Fruit fly (Drosophila melanogaster) whole organism, embryonic: ENCODE measurements around the gene Art3.

Experiments
- Abd-B ChIP-seq: fragments of 200-800 bp; sonication (Bioruptor generic); optimal IDR thresholded peaks from 2 replicates; lab custom pipeline; 2018; ENCODE audit warnings: missing biosample characterization, mild to moderate bottlenecking, missing genetic modification characterization, moderate library complexity
- B-H1 ChIP-seq: fragments of 200-800 bp; sonication (Bioruptor generic); IDR thresholded peaks from 3 replicates; pipeline ENCODE4 v1.3.6; 2022; ENCODE audit warnings: missing biosample characterization, missing genetic modification characterization
- Blimp-1 ChIP-seq: fragments of 200-800 bp; sonication (Bioruptor generic); optimal IDR thresholded peaks from 3 replicates; lab custom pipeline; 2018; ENCODE audit warnings: missing biosample characterization, missing genetic modification characterization, mild to moderate bottlenecking, moderate library complexity, missing genetic modification reagents
- Bteb2 ChIP-seq: fragments of 200-800 bp; sonication (Bioruptor generic); optimal IDR thresholded peaks from 2 replicates; lab custom pipeline; 2016; ENCODE audit warnings: missing biosample characterization, missing genetic modification characterization
- CG10959 ChIP-seq: fragments of 200-800 bp; sonication (Bioruptor generic); IDR thresholded peaks from 2 replicates; pipeline ENCODE4 v1.3.6; 2022; ENCODE audit warnings: missing biosample characterization, missing genetic modification characterization
- CG12219 ChIP-seq: fragments of 200-800 bp; sonication (Bioruptor generic); optimal IDR thresholded peaks from 3 replicates; lab custom pipeline; 2018; ENCODE audit warnings: missing biosample characterization, mild to moderate bottlenecking, missing genetic modification characterization
- CG14965 ChIP-seq: fragments of 200-800 bp; sonication (Bioruptor generic); optimal IDR thresholded peaks from 2 replicates; lab custom pipeline; 2016; ENCODE audit warnings: missing biosample characterization, missing genetic modification characterization, borderline replicate concordance
- CG15479 ChIP-seq: fragments of 200-800 bp; sonication (Bioruptor generic); optimal IDR thresholded peaks from 3 replicates; lab custom pipeline; 2019; ENCODE audit warnings: missing biosample characterization, mild to moderate bottlenecking, missing genetic modification characterization, moderate library complexity
- CG1602 ChIP-seq: fragments of 200-800 bp; sonication (Bioruptor generic); optimal IDR thresholded peaks from 3 replicates; lab custom pipeline; 2016; ENCODE audit warnings: missing biosample characterization, missing genetic modification characterization
- CG16863 ChIP-seq: fragments of 200-800 bp; sonication (Bioruptor generic); optimal IDR thresholded peaks from 3 replicates; lab custom pipeline; 2016; ENCODE audit warnings: missing biosample characterization, missing genetic modification characterization
- CG18619 ChIP-seq: fragments of 200-800 bp; sonication (Bioruptor generic); optimal IDR thresholded peaks from 3 replicates; lab custom pipeline; 2017; ENCODE audit warnings: missing biosample characterization, mild to moderate bottlenecking, missing genetic modification characterization
- CG2875 ChIP-seq: fragments of 200-800 bp; sonication (Bioruptor generic); optimal IDR thresholded peaks from 2 replicates; lab custom pipeline; 2017; ENCODE audit warnings: missing biosample characterization, mild to moderate bottlenecking, missing genetic modification characterization, missing genetic modification reagents
- CG30020 ChIP-seq: fragments of 200-800 bp; optimal IDR thresholded peaks from 2 replicates; lab custom pipeline; 2019; ENCODE audit warnings: missing biosample characterization, mild to moderate bottlenecking, missing genetic modification characterization, moderate library complexity
- CG31365 ChIP-seq: fragments of 200-800 bp; sonication (Bioruptor generic); optimal IDR thresholded peaks from 2 replicates; lab custom pipeline; 2018; ENCODE audit warnings: missing biosample characterization, mild to moderate bottlenecking, missing genetic modification characterization
- CG3281 ChIP-seq: fragments of 200-800 bp; sonication (Bioruptor generic); optimal IDR thresholded peaks from 3 replicates; lab custom pipeline; 2017; ENCODE audit warnings: missing biosample characterization, mild to moderate bottlenecking, missing genetic modification characterization
- CG3726 ChIP-seq: fragments of 200-800 bp; sonication (Bioruptor generic); IDR thresholded peaks from 3 replicates; pipeline ENCODE4, ENCODE4 v1.3.6; 2022; ENCODE audit warnings: missing biosample characterization, missing genetic modification characterization
- CG4617 ChIP-seq: fragments of 200-800 bp; sonication (Bioruptor generic); optimal IDR thresholded peaks from 3 replicates; lab custom pipeline; 2016; ENCODE audit warnings: missing biosample characterization, missing genetic modification characterization, borderline replicate concordance
- CG6175 ChIP-seq: fragments of 200-800 bp; sonication (Bioruptor generic); IDR thresholded peaks from 3 replicates; pipeline ENCODE4 v1.3.6; 2022; ENCODE audit warnings: missing biosample characterization, missing genetic modification characterization
- CG6254 ChIP-seq: fragments of 200-800 bp; sonication (Bioruptor generic); optimal IDR thresholded peaks from 3 replicates; lab custom pipeline; 2017; ENCODE audit warnings: mild to moderate bottlenecking, missing biosample characterization, missing genetic modification reagents, missing genetic modification characterization
- CG6813 ChIP-seq: fragments of 200-800 bp; sonication (Bioruptor generic); optimal IDR thresholded peaks from 2 replicates; lab custom pipeline; 2017; ENCODE audit warnings: missing biosample characterization, missing genetic modification characterization, mild to moderate bottlenecking, moderate library complexity, missing genetic modification reagents
- CG8388 ChIP-seq: fragments of 200-800 bp; sonication (Bioruptor generic); optimal IDR thresholded peaks from 2 replicates; lab custom pipeline; 2019; ENCODE audit warnings: missing biosample characterization, mild to moderate bottlenecking, missing genetic modification characterization, moderate library complexity
- CrebB ChIP-seq: fragments of 200-800 bp; sonication (Bioruptor generic); optimal IDR thresholded peaks from 3 replicates; lab custom pipeline; 2018; ENCODE audit warnings: missing biosample characterization, mild to moderate bottlenecking, missing genetic modification characterization
- Dp ChIP-seq: fragments of 200-800 bp; sonication (Bioruptor generic); optimal IDR thresholded peaks from 2 replicates; lab custom pipeline; 2018; ENCODE audit warnings: missing biosample characterization, mild to moderate bottlenecking, missing genetic modification characterization, moderate library complexity
- Gug ChIP-seq: fragments of 200-800 bp; sonication (Bioruptor generic); IDR thresholded peaks from 4 replicates; pipeline ENCODE4 v1.3.6; 2022; ENCODE audit warnings: missing biosample characterization, missing genetic modification characterization
- Hmx ChIP-seq: fragments of 200-800 bp; sonication (Bioruptor generic); optimal IDR thresholded peaks from 2 replicates; lab custom pipeline; 2016; ENCODE audit warnings: missing biosample characterization, missing genetic modification characterization
- Kr ChIP-seq: fragments of 200-800 bp; sonication (Bioruptor generic); optimal IDR thresholded peaks from 2 replicates; lab custom pipeline; 2017; ENCODE audit warnings: missing biosample characterization, mild to moderate bottlenecking, missing genetic modification characterization
- MTF-1 ChIP-seq: fragments of 200-800 bp; sonication (Bioruptor generic); optimal IDR thresholded peaks from 2 replicates; lab custom pipeline; 2018; ENCODE audit warnings: missing biosample characterization, mild to moderate bottlenecking, missing genetic modification characterization, borderline replicate concordance
- Mrtf ChIP-seq: fragments of 200-800 bp; sonication (Bioruptor generic); IDR thresholded peaks from 3 replicates; pipeline ENCODE4 v1.3.6; 2022; ENCODE audit warnings: missing biosample characterization, missing genetic modification characterization
- Neu2 ChIP-seq: fragments of 200-800 bp; sonication (Bioruptor generic); optimal IDR thresholded peaks from 3 replicates; lab custom pipeline; 2016; ENCODE audit warnings: missing biosample characterization, missing genetic modification characterization, borderline replicate concordance
- Nf-YB ChIP-seq: fragments of 200-800 bp; sonication (Bioruptor generic); optimal IDR thresholded peaks from 3 replicates; lab custom pipeline; 2019; ENCODE audit warnings: missing biosample characterization, mild to moderate bottlenecking, missing genetic modification characterization, moderate library complexity
- Sry-β ChIP-seq: fragments of 200-800 bp; sonication (Bioruptor generic); optimal IDR thresholded peaks from 2 replicates; lab custom pipeline; 2018; ENCODE audit warnings: missing biosample characterization, mild to moderate bottlenecking, missing genetic modification characterization, moderate library complexity
- TFAM ChIP-seq: fragments of 200-800 bp; sonication (Bioruptor generic); optimal IDR thresholded peaks from 2 replicates; lab custom pipeline; 2017; ENCODE audit warnings: missing biosample characterization, missing genetic modification characterization, inconsistent platforms
- btn ChIP-seq: fragments of 200-800 bp; sonication (Bioruptor generic); optimal IDR thresholded peaks from 2 replicates; lab custom pipeline; 2016; ENCODE audit warnings: missing biosample characterization, missing genetic modification characterization
- caup ChIP-seq: fragments of 200-800 bp; sonication (Bioruptor generic); optimal IDR thresholded peaks from 3 replicates; lab custom pipeline; 2017; ENCODE audit warnings: missing biosample characterization, mild to moderate bottlenecking, missing genetic modification characterization, moderate library complexity; ENCODE audit not compliant: severe bottlenecking
- crp ChIP-seq, 2 experiments: fragments of 200-800 bp; sonication (Bioruptor generic); optimal IDR thresholded peaks; 2 replicates in 1 of 2; 3 replicates in 1 of 2; lab custom pipeline; 2017; ENCODE audit warnings: missing biosample characterization in 2 of 2, missing genetic modification characterization in 2 of 2, mild to moderate bottlenecking in 1 of 2, moderate library complexity in 1 of 2
- cwo ChIP-seq: fragments of 200-800 bp; sonication (Bioruptor generic); optimal IDR thresholded peaks from 3 replicates; lab custom pipeline; 2017; ENCODE audit warnings: missing biosample characterization, missing genetic modification characterization, mild to moderate bottlenecking, moderate library complexity, missing genetic modification reagents
- disco-r ChIP-seq: fragments of 200-800 bp; sonication (Bioruptor generic); optimal IDR thresholded peaks from 2 replicates; lab custom pipeline; 2016; ENCODE audit warnings: missing biosample characterization, missing genetic modification characterization
- exex ChIP-seq: fragments of 200-800 bp; sonication (Bioruptor generic); optimal IDR thresholded peaks from 4 replicates; lab custom pipeline; 2018; ENCODE audit warnings: missing biosample characterization, mild to moderate bottlenecking, missing genetic modification characterization, moderate library complexity
- fd102C ChIP-seq: fragments of 200-800 bp; sonication (Bioruptor generic); optimal IDR thresholded peaks from 2 replicates; lab custom pipeline; 2018; ENCODE audit warnings: missing biosample characterization, mild to moderate bottlenecking, missing genetic modification characterization, moderate library complexity
- fu2 ChIP-seq: fragments of 200-800 bp; sonication (Bioruptor generic); optimal IDR thresholded peaks from 2 replicates; lab custom pipeline; 2016; ENCODE audit warnings: missing biosample characterization, missing genetic modification characterization
- gro ChIP-seq: fragments of 200-800 bp; sonication (Bioruptor generic); optimal IDR thresholded peaks from 2 replicates; lab custom pipeline; 2016; ENCODE audit warnings: missing biosample characterization, missing genetic modification characterization
- org-1 ChIP-seq: fragments of 200-800 bp; sonication (Bioruptor generic); optimal IDR thresholded peaks from 2 replicates; lab custom pipeline; 2017; ENCODE audit warnings: missing biosample characterization, missing genetic modification characterization
- pho ChIP-seq: fragments of 200-800 bp; sonication (Bioruptor generic); optimal IDR thresholded peaks from 2 replicates; lab custom pipeline; 2016; ENCODE audit warnings: missing biosample characterization, missing genetic modification characterization
- pita ChIP-seq: fragments of 200-800 bp; sonication (Bioruptor generic); optimal IDR thresholded peaks from 2 replicates; lab custom pipeline; 2017; ENCODE audit warnings: missing biosample characterization, mild to moderate bottlenecking, missing genetic modification characterization
- pum ChIP-seq: fragments of 200-800 bp; sonication (Bioruptor generic); optimal IDR thresholded peaks from 2 replicates; lab custom pipeline; 2016; ENCODE audit warnings: missing biosample characterization, missing genetic modification characterization
- ranshi ChIP-seq: fragments of 200-800 bp; sonication (Bioruptor generic); IDR thresholded peaks from 2 replicates; pipeline ENCODE4 v1.3.6; 2022; ENCODE audit warnings: missing biosample characterization, missing genetic modification characterization
- sisA ChIP-seq: fragments of 200-800 bp; sonication (Bioruptor generic); IDR thresholded peaks from 2 replicates; pipeline ENCODE4 v1.3.6; 2022; ENCODE audit warnings: missing biosample characterization, missing genetic modification characterization
- sug ChIP-seq: fragments of 200-800 bp; optimal IDR thresholded peaks from 2 replicates; lab custom pipeline; 2019; ENCODE audit warnings: missing biosample characterization, mild to moderate bottlenecking, missing genetic modification characterization, moderate library complexity
- tx ChIP-seq: fragments of 200-800 bp; sonication (Bioruptor generic); optimal IDR thresholded peaks from 2 replicates; lab custom pipeline; 2016; ENCODE audit warnings: missing biosample characterization, missing genetic modification characterization

The Art3 gene

DNA sequence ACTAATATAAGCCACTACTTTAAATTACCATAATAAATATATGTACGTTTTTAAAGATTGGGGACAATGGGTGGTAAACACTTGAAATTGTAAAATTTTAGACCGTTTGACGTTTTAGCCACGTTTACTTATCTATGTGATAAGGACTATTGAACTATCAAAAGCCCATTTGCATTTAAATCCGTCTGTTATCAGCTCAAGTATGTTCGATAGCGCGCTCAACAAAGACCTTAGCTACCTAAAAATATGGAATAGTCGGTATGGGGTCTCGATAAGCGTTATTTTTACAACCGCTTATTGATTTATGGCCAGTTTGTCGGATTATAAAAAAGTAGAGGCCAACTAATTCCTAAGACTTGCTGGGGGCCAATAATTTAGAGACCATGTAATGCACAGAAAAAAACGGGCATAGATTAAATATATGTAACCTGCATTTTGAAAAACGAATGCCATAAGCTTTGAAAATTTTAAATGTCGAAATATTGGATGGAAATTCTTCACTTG lies 2.5 kb upstream of the Art3 start (continued):
- TF ChIP-seq Dp (GFP tag; lab: Kevin White, UChicago) (no peak), Nf-YB (GFP tag; lab: Kevin White, UChicago) (no peak), CG12219 (no peak), CG6254 (GFP tag; lab: Kevin White, UChicago) (no peak), CG2875 (no peak), pita (GFP tag; lab: Kevin White, UChicago) (no peak), crp (GFP tag; optimal IDR thresholded peaks at IDR 0.05; lab: Kevin White, UChicago) (no peak), exex (tag; lab: Kevin White, UChicago) (peak; percentile 99), CG15479 (no peak), org-1 (no peak), Bteb2 (GFP tag; lab: Kevin White, UChicago) (no peak), CG3726 (GFP tag; lab: Robert Waterston, UW) (no peak), Sry-β (GFP tag; lab: Kevin White, UChicago) (no peak), CG4617 (GFP tag; lab: Kevin White, UChicago) (no peak), CG6813 (GFP tag; lab: Kevin White, UChicago) (no peak), pum (GFP tag; lab: Kevin White, UChicago) (no peak), CG8388 (no peak), CG3281 (GFP tag; lab: Kevin White, UChicago) (peak; percentile 12), CG6175 (GFP tag; lab: Robert Waterston, UW) (no peak), sisA (GFP tag; lab: Robert Waterston, UW) (no peak), Abd-B (GFP tag; lab: Kevin White, UChicago) (no peak), btn (GFP tag; lab: Kevin White, UChicago) (no peak), Blimp-1 (GFP tag; lab: Kevin White, UChicago) (no peak), ranshi (GFP tag; lab: Robert Waterston, UW) (no peak), fd102C (no peak), CG10959 (GFP tag; lab: Robert Waterston, UW) (no peak), cwo (peak; percentile 1), disco-r (no peak), MTF-1 (no peak)

DNA sequence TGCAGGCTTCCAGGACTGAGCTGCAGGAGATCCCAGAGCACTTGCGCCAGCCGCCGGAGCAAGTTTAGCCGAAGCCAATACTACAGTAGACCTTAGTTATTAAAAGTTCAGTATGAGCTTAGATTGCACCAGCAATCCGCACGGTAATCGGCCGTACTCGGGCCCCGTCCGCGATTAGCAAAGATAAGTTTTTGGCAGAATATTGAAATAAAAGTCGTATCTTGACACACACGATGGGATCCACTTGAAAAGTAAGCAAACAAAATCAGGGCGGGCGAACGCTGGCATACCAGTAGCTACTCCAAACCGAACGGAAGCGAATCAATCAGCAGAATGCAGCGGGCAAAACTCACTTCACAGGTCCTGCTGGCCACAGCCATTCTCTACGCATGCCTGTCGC lies 1.1 kb upstream of the Art3 start, which contains the start of gene CG34316:
Gene CG34316 (plus strand): TSS at position 301 of the 400 bp plus-strand sequence.
- TF ChIP-seq caup, result no peak
- peak; percentile 55 for TF ChIP-seq sug
- TF ChIP-seq exex (tag; lab: Kevin White, UChicago), result peak; percentile 30
- TF ChIP-seq, all 482 proteins: peak for 2

DNA sequence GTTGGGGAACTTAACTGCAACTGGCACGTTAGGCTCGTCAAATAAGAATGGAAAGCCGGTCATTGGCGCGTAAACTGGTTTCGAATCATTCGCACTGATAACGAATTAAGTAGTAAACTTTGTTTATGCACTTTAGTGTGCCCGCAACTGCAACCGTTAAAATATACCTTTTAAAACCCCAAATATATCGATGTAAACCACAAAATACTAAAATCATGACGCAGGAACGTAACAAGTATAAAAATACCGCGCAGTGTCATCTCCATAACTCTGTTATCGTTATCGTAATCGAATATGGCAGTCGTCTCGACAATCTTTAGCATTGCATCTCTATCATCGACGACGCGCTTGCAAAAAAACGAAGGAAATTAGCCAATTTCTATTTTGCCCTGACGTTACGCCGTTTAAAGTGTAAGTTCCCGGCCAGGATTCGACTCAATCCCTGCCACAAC lies 3.9 kb downstream of the Art3 start, which contains the start of the genes CG31344 and Caf1-55:
Gene CG31344 (minus strand): TSS at position 51 of the 452 bp plus-strand sequence.
Gene Caf1-55 (plus strand): TSS at position 298 of the 452 bp plus-strand sequence.
- TF ChIP-seq Neu2 (GFP tag; lab: Kevin White, UChicago), result no peak
- no peak for TF ChIP-seq Mrtf (GFP tag; lab: Robert Waterston, UW)
- TF ChIP-seq CrebB (tag; lab: Kevin White, UChicago), result peak; percentile 2
- no peak for TF ChIP-seq Hmx
- TF ChIP-seq tx (GFP tag; lab: Kevin White, UChicago), result peak; percentile 24
- no peak for TF ChIP-seq CG16863 (GFP tag; lab: Kevin White, UChicago)
- TF ChIP-seq Kr (GFP tag; lab: Kevin White, UChicago), result no peak
- TF ChIP-seq CG14965 (GFP tag; lab: Kevin White, UChicago), result no peak
- TF ChIP-seq CG31365, result no peak
- TF ChIP-seq Gug, result no peak
- TF ChIP-seq CG1602 (GFP tag; lab: Kevin White, UChicago), result peak; percentile 0
- peak; percentile 56 for TF ChIP-seq CG30020 (tag; lab: Kevin White, UChicago)
- TF ChIP-seq fu2 (GFP tag; lab: Kevin White, UChicago), result no peak
- peak; percentile 51 for TF ChIP-seq pho
- peak; percentile 26 for TF ChIP-seq gro (GFP tag; lab: Kevin White, UChicago)
- TF ChIP-seq pita (GFP tag; lab: Kevin White, UChicago), result no peak
- no peak for TF ChIP-seq ranshi (GFP tag; lab: Robert Waterston, UW)
- no peak for TF ChIP-seq CG18619 (GFP tag; lab: Kevin White, UChicago)
- no peak for TF ChIP-seq B-H1 (GFP tag; lab: Robert Waterston, UW)
- no peak for TF ChIP-seq TFAM (GFP tag; lab: Kevin White, UChicago)
